Fruit fly (Drosophila melanogaster) whole organism, embryonic: ENCODE measurements around the gene CG14326.

Experiments used
- Bdp1 ChIP-seq: fragments of 200-800 bp; sonication (Bioruptor generic); optimal IDR thresholded peaks from 3 replicates; lab custom pipeline; 2016; ENCODE audit warnings: missing biosample characterization, missing genetic modification characterization
- Bgb ChIP-seq: fragments of 200-800 bp; sonication (Bioruptor generic); IDR thresholded peaks from 2 replicates; pipeline ENCODE4 v1.3.6; 2022; ENCODE audit warnings: missing biosample characterization, missing genetic modification characterization; ENCODE audit not compliant: partially characterized antibody
- CG12071 ChIP-seq: fragments of 200-800 bp; sonication (Bioruptor generic); optimal IDR thresholded peaks from 3 replicates; lab custom pipeline; 2018; ENCODE audit warnings: missing biosample characterization, mild to moderate bottlenecking, missing genetic modification characterization
- CG13287 ChIP-seq: fragments of 200-800 bp; sonication (Bioruptor generic); IDR thresholded peaks from 2 replicates; pipeline ENCODE4 v1.3.6; 2022; ENCODE audit warnings: missing biosample characterization, missing genetic modification characterization; ENCODE audit not compliant: partially characterized antibody
- CG13296 ChIP-seq: fragments of 200-800 bp; sonication (Bioruptor generic); optimal IDR thresholded peaks from 3 replicates; lab custom pipeline; 2018; ENCODE audit warnings: missing biosample characterization, mild to moderate bottlenecking, missing genetic modification characterization
- CG14860 ChIP-seq: fragments of 200-800 bp; sonication (Bioruptor generic); IDR thresholded peaks from 3 replicates; pipeline ENCODE4 v1.3.6; 2022; ENCODE audit warnings: missing biosample characterization, missing genetic modification characterization; ENCODE audit not compliant: partially characterized antibody
- CG15696 ChIP-seq: fragments of 200-800 bp; sonication (Bioruptor generic); optimal IDR thresholded peaks from 2 replicates; lab custom pipeline; 2019; ENCODE audit warnings: missing biosample characterization, mild to moderate bottlenecking, missing genetic modification characterization, moderate library complexity
- CG18262 ChIP-seq: fragments of 200-800 bp; optimal IDR thresholded peaks from 3 replicates; lab custom pipeline; 2019; ENCODE audit warnings: missing biosample characterization, mild to moderate bottlenecking, missing genetic modification characterization, moderate library complexity
- CG2129 ChIP-seq: fragments of 200-800 bp; sonication (Bioruptor generic); IDR thresholded peaks from 2 replicates; pipeline ENCODE4 v1.3.6; 2022; ENCODE audit warnings: missing biosample characterization, missing genetic modification characterization; ENCODE audit not compliant: partially characterized antibody
- CG2712 ChIP-seq: fragments of 200-800 bp; optimal IDR thresholded peaks from 3 replicates; lab custom pipeline; 2019; ENCODE audit warnings: missing biosample characterization, mild to moderate bottlenecking, missing genetic modification characterization, moderate library complexity
- CG34224 ChIP-seq: fragments of 200-800 bp; sonication (Bioruptor generic); IDR thresholded peaks from 3 replicates; pipeline ENCODE4 v1.3.6; 2022; ENCODE audit warnings: missing biosample characterization, missing genetic modification characterization; ENCODE audit not compliant: partially characterized antibody
- CG42726 ChIP-seq: fragments of 200-800 bp; sonication (Bioruptor generic); IDR thresholded peaks from 2 replicates; pipeline ENCODE4 v1.3.6; 2022; ENCODE audit warnings: missing biosample characterization, missing genetic modification characterization; ENCODE audit not compliant: partially characterized antibody
- CG7372 ChIP-seq: fragments of 200-800 bp; sonication (Bioruptor generic); IDR thresholded peaks from 2 replicates; pipeline ENCODE4 v1.3.6; 2022; ENCODE audit warnings: missing biosample characterization, missing genetic modification characterization
- CG7839 ChIP-seq: fragments of 200-800 bp; sonication (Bioruptor generic); optimal IDR thresholded peaks from 3 replicates; lab custom pipeline; 2018; ENCODE audit warnings: missing biosample characterization, mild to moderate bottlenecking, missing genetic modification characterization, moderate library complexity
- CG7963 ChIP-seq: fragments of 200-800 bp; sonication (Bioruptor generic); IDR thresholded peaks from 3 replicates; pipeline ENCODE4 v1.3.6; 2022; ENCODE audit warnings: missing biosample characterization, missing genetic modification characterization; ENCODE audit not compliant: partially characterized antibody
- D19A ChIP-seq: fragments of 200-800 bp; optimal IDR thresholded peaks from 3 replicates; lab custom pipeline; 2019; ENCODE audit warnings: missing biosample characterization, mild to moderate bottlenecking, missing genetic modification characterization, moderate library complexity
- Drgx ChIP-seq: fragments of 200-800 bp; sonication (Bioruptor generic); IDR thresholded peaks from 2 replicates; pipeline ENCODE4 v1.3.6; 2022; ENCODE audit warnings: missing biosample characterization, missing genetic modification characterization
- HLH4C ChIP-seq: fragments of 200-800 bp; sonication (Bioruptor generic); IDR thresholded peaks from 3 replicates; pipeline ENCODE4 v1.3.6; 2022; ENCODE audit warnings: missing biosample characterization, missing genetic modification characterization; ENCODE audit not compliant: partially characterized antibody
- HmgZ ChIP-seq: fragments of 200-800 bp; sonication (Bioruptor generic); optimal IDR thresholded peaks from 2 replicates; lab custom pipeline; 2018; ENCODE audit warnings: missing biosample characterization, mild to moderate bottlenecking, missing genetic modification characterization
- Hr78 ChIP-seq, 2 experiments: fragments of 200-800 bp in 1 of 2; fragments of >200 bp in 1 of 2; sonication (Bioruptor generic) in 1 of 2; optimal IDR thresholded peaks; 2 replicates each; lab custom pipeline; 2017 to 2019; ENCODE audit warnings: missing biosample characterization in 2 of 2, missing genetic modification characterization in 2 of 2, mild to moderate bottlenecking in 1 of 2, moderate library complexity in 1 of 2
- NK7.1 ChIP-seq: fragments of 200-800 bp; sonication (Bioruptor generic); optimal IDR thresholded peaks from 3 replicates; lab custom pipeline; 2016; ENCODE audit warnings: missing biosample characterization, missing genetic modification characterization
- Nf-YC ChIP-seq: fragments of 200-800 bp; optimal IDR thresholded peaks from 3 replicates; lab custom pipeline; 2019; ENCODE audit warnings: missing biosample characterization, mild to moderate bottlenecking, missing genetic modification characterization, moderate library complexity
- Pdp1 ChIP-seq, 2 experiments: fragments of 200-800 bp; sonication (Bioruptor generic); optimal IDR thresholded peaks; 3 replicates each; lab custom pipeline; 2016; ENCODE audit warnings: missing biosample characterization in 2 of 2, missing genetic modification characterization in 2 of 2, mild to moderate bottlenecking in 1 of 2, moderate library complexity in 1 of 2
- Spps ChIP-seq: fragments of 200-800 bp; sonication (Bioruptor generic); optimal IDR thresholded peaks from 2 replicates; lab custom pipeline; 2018; ENCODE audit warnings: missing biosample characterization, mild to moderate bottlenecking, missing genetic modification characterization
- Stat92E ChIP-seq, 3 experiments: fragments of >200 bp in 2 of 3; fragments of 200-800 bp in 1 of 3; sonication (Bioruptor generic) in 1 of 3; optimal IDR thresholded peaks; 2 replicates each; lab custom pipeline; 2017 to 2019; ENCODE audit warnings: missing biosample characterization in 3 of 3, missing genetic modification characterization in 3 of 3, mild to moderate bottlenecking in 1 of 3, moderate library complexity in 1 of 3
- amos ChIP-seq: fragments of 200-800 bp; sonication (Bioruptor generic); IDR thresholded peaks from 2 replicates; pipeline ENCODE4 v1.3.6; 2022; ENCODE audit warnings: missing biosample characterization, missing genetic modification characterization; ENCODE audit not compliant: partially characterized antibody
- btn ChIP-seq: fragments of 200-800 bp; sonication (Bioruptor generic); optimal IDR thresholded peaks from 2 replicates; lab custom pipeline; 2016; ENCODE audit warnings: missing biosample characterization, missing genetic modification characterization
- exex ChIP-seq: fragments of 200-800 bp; sonication (Bioruptor generic); optimal IDR thresholded peaks from 4 replicates; lab custom pipeline; 2018; ENCODE audit warnings: missing biosample characterization, mild to moderate bottlenecking, missing genetic modification characterization, moderate library complexity
- grau ChIP-seq: fragments of 200-800 bp; optimal IDR thresholded peaks from 3 replicates; lab custom pipeline; 2019; ENCODE audit warnings: missing biosample characterization, mild to moderate bottlenecking, missing genetic modification characterization, moderate library complexity
- inv ChIP-seq: fragments of 200-800 bp; sonication (Bioruptor generic); IDR thresholded peaks from 2 replicates; pipeline ENCODE4 v1.3.6; 2022; ENCODE audit warnings: missing biosample characterization, missing genetic modification characterization; ENCODE audit not compliant: partially characterized antibody
- knrl ChIP-seq: fragments of 200-800 bp; sonication (Bioruptor generic); IDR thresholded peaks from 3 replicates; pipeline ENCODE4 v1.3.6; 2022; ENCODE audit warnings: missing biosample characterization, missing genetic modification characterization; ENCODE audit not compliant: partially characterized antibody
- nerfin-1 ChIP-seq: fragments of 200-800 bp; sonication (Bioruptor generic); optimal IDR thresholded peaks from 3 replicates; lab custom pipeline; 2019; ENCODE audit warnings: missing biosample characterization, mild to moderate bottlenecking, missing genetic modification characterization, moderate library complexity
- nom ChIP-seq: fragments of 200-800 bp; sonication (Bioruptor generic); optimal IDR thresholded peaks from 2 replicates; lab custom pipeline; 2017; ENCODE audit warnings: missing biosample characterization, missing genetic modification characterization, mild to moderate bottlenecking, moderate library complexity, missing genetic modification reagents
- oc ChIP-seq: fragments of 200-800 bp; sonication (Bioruptor generic); optimal IDR thresholded peaks from 2 replicates; lab custom pipeline; 2018; ENCODE audit warnings: missing biosample characterization, mild to moderate bottlenecking, missing genetic modification characterization, moderate library complexity
- pfk ChIP-seq: fragments of 200-800 bp; sonication (Bioruptor generic); optimal IDR thresholded peaks from 2 replicates; lab custom pipeline; 2018; ENCODE audit warnings: missing biosample characterization, mild to moderate bottlenecking, missing genetic modification characterization, moderate library complexity
- phol ChIP-seq: fragments of 200-800 bp; sonication (Bioruptor generic); optimal IDR thresholded peaks from 3 replicates; lab custom pipeline; 2018; ENCODE audit warnings: missing biosample characterization, mild to moderate bottlenecking, missing genetic modification characterization, moderate library complexity
- shn ChIP-seq: fragments of 200-800 bp; sonication (Bioruptor generic); optimal IDR thresholded peaks from 3 replicates; lab custom pipeline; 2016; ENCODE audit warnings: missing biosample characterization, missing genetic modification characterization
- sna ChIP-seq: fragments of 200-800 bp; sonication (Bioruptor generic); IDR thresholded peaks from 2 replicates; pipeline ENCODE4 v1.3.6; 2022; ENCODE audit warnings: missing biosample characterization, missing genetic modification characterization; ENCODE audit not compliant: partially characterized antibody
- sqz ChIP-seq: fragments of 200-800 bp; sonication (Bioruptor generic); optimal IDR thresholded peaks from 3 replicates; lab custom pipeline; 2018; ENCODE audit warnings: missing biosample characterization, mild to moderate bottlenecking, missing genetic modification characterization
- stc ChIP-seq: fragments of 200-800 bp; sonication (Bioruptor generic); IDR thresholded peaks from 2 replicates; pipeline ENCODE4 v1.3.6; 2022; ENCODE audit warnings: missing biosample characterization, missing genetic modification characterization
- tgo ChIP-seq: fragments of 200-800 bp; sonication (Bioruptor generic); IDR thresholded peaks from 3 replicates; pipeline ENCODE4 v1.3.6; 2022; ENCODE audit warnings: missing biosample characterization, missing genetic modification characterization
- tna ChIP-seq: fragments of 200-800 bp; sonication (Bioruptor generic); IDR thresholded peaks from 2 replicates; pipeline ENCODE4 v1.3.6; 2022; ENCODE audit warnings: missing biosample characterization, missing genetic modification characterization; ENCODE audit not compliant: partially characterized antibody
- usp ChIP-seq: fragments of >200 bp; optimal IDR thresholded peaks from 2 replicates; lab custom pipeline; 2017; ENCODE audit warnings: missing biosample characterization, missing genetic modification characterization
- vnd ChIP-seq: fragments of 200-800 bp; sonication (Bioruptor generic); IDR thresholded peaks from 3 replicates; pipeline ENCODE4 v1.3.6; 2022; ENCODE audit warnings: missing biosample characterization, missing genetic modification characterization; ENCODE audit not compliant: partially characterized antibody

CG14326 gene

dm6 chr3R:17617976-17618308 is 958 bp upstream of the CG14326 start (continued):
- TF ChIP-seq Drgx (GFP tag; lab: Robert Waterston, UW): 0 out of 2 replicates have a peak, but pooled peaks have one; percentile 8
- TF ChIP-seq CG7839 (tag; lab: Kevin White, UChicago): peak; percentile 5
- peak; percentile 81 for TF ChIP-seq Bgb (GFP tag; lab: Robert Waterston, UW)
- TF ChIP-seq phol (tag; lab: Kevin White, UChicago): no peak
- peak; percentile 42; the same call in 1 of the 3 replicates for TF ChIP-seq CG34224
- TF ChIP-seq knrl (GFP tag; lab: Robert Waterston, UW): peak; percentile 76; the same call in 2 of the 3 replicates
- TF ChIP-seq amos (GFP tag; lab: Robert Waterston, UW): peak; percentile 82
- peak; percentile 10 for TF ChIP-seq CG18262
- TF ChIP-seq Pdp1 (GFP tag; optimal IDR thresholded peaks at IDR 0.05; lab: Kevin White, UChicago): peak in 1 of 2 experiments; percentile 55
- TF ChIP-seq CG7963 (GFP tag; lab: Robert Waterston, UW): peak; percentile 84

dm6 chr3R:17619726-17620282 is 904 bp downstream of the CG14326 start:
- no peak for TF ChIP-seq CG7372 (GFP tag; lab: Robert Waterston, UW)
- no peak for TF ChIP-seq shn (GFP tag; lab: Kevin White, UChicago)
- TF ChIP-seq CG13296 (GFP tag; lab: Kevin White, UChicago): peak; percentile 46
- TF ChIP-seq sqz (GFP tag; lab: Kevin White, UChicago): peak; percentile 48
- TF ChIP-seq pfk (GFP tag; lab: Kevin White, UChicago): no peak
- no peak for TF ChIP-seq btn (GFP tag; lab: Kevin White, UChicago)
- peak in 1 of 3 experiments; percentile 57 for TF ChIP-seq Stat92E (GFP tag; optimal IDR thresholded peaks at IDR 0.05; lab: Kevin White, UChicago)
- peak; percentile 86 for TF ChIP-seq Bgb (GFP tag; lab: Robert Waterston, UW)
- peak; percentile 68 for TF ChIP-seq CG13287
- TF ChIP-seq HLH4C (GFP tag; lab: Robert Waterston, UW): peak; percentile 89
- peak in 1 of 2 experiments; percentile 0 for TF ChIP-seq Hr78 (GFP tag; optimal IDR thresholded peaks at IDR 0.05; lab: Kevin White, UChicago)
- peak; percentile 82 for TF ChIP-seq vnd (GFP tag; lab: Robert Waterston, UW)
- TF ChIP-seq amos (GFP tag; lab: Robert Waterston, UW): peak; percentile 84
- TF ChIP-seq Bdp1 (GFP tag; lab: Kevin White, UChicago): peak; percentile 99
- peak; percentile 30 for TF ChIP-seq Nf-YC (tag; lab: Kevin White, UChicago)
- peak; percentile 87 for TF ChIP-seq tna (GFP tag; lab: Robert Waterston, UW)
- TF ChIP-seq nom: peak; percentile 96
- no peak for TF ChIP-seq tgo
- TF ChIP-seq D19A (tag; lab: Kevin White, UChicago): peak; percentile 47
- peak; percentile 36 for TF ChIP-seq CG12071 (GFP tag; lab: Kevin White, UChicago)
- TF ChIP-seq CG14860: peak; percentile 89
- no peak for TF ChIP-seq HmgZ (tag; lab: Kevin White, UChicago)
- peak; percentile 41 for TF ChIP-seq CG2712 (tag; lab: Kevin White, UChicago)
- TF ChIP-seq CG7839 (tag; lab: Kevin White, UChicago): peak; percentile 37
- peak; percentile 59; the same call in 1 of the 2 replicates for TF ChIP-seq inv (GFP tag; lab: Robert Waterston, UW)
- TF ChIP-seq stc: peak; percentile 21; the same call in 1 of the 2 replicates
- peak; percentile 29 for TF ChIP-seq nerfin-1 (tag; lab: Kevin White, UChicago)
- TF ChIP-seq CG2129 (GFP tag; lab: Robert Waterston, UW): peak; percentile 22; the same call in 1 of the 2 replicates
- peak; percentile 84 for TF ChIP-seq sna
- no peak for TF ChIP-seq usp (GFP tag; lab: Kevin White, UChicago)
- TF ChIP-seq grau (tag; lab: Kevin White, UChicago): peak; percentile 9
- peak; percentile 7 for TF ChIP-seq oc (tag; lab: Kevin White, UChicago)
- TF ChIP-seq exex (tag; lab: Kevin White, UChicago): peak; percentile 45
- no peak for TF ChIP-seq NK7.1 (GFP tag; lab: Kevin White, UChicago)
- TF ChIP-seq Spps: peak; percentile 21
- TF ChIP-seq CG15696 (tag; lab: Kevin White, UChicago): peak; percentile 8
- peak; percentile 86 for TF ChIP-seq CG42726
